Fruit fly (Drosophila melanogaster) whole organism, prepupa: Measurements from ENCODE around the gene tos.

ENCODE experiments used
- CG11294 ChIP-seq: fragments of 200-800 bp; sonication (Bioruptor generic); IDR thresholded peaks from 2 replicates; pipeline ENCODE4 v1.3.6; 2022; ENCODE audit warnings: missing biosample characterization, missing genetic modification characterization
- CG11762 ChIP-seq: fragments of 200-800 bp; sonication (Bioruptor generic); optimal IDR thresholded peaks from 3 replicates; lab custom pipeline; 2016; ENCODE audit warnings: missing biosample characterization, missing genetic modification characterization; ENCODE audit not compliant: insufficient read depth
- topi ChIP-seq: fragments of 200-800 bp; sonication (Bioruptor generic); optimal IDR thresholded peaks from 3 replicates; lab custom pipeline; 2016; ENCODE audit warnings: missing biosample characterization, missing genetic modification characterization

- TF ChIP-seq CG11294 (no peak), topi (GFP tag; lab: Kevin White, UChicago) (no peak), CG11762 (GFP tag; lab: Kevin White, UChicago) (no peak)
These were observed 6.9 kb downstream of the tos start, which contains the start of gene Mst36Fb for dm6 chr2L:18674994-18675393.
